Fruit fly (Drosophila melanogaster) whole organism, embryonic: ENCODE results near the gene Leash.

Source experiments
- Adf1 ChIP-seq: fragments of 200-800 bp; sonication (Bioruptor generic); IDR thresholded peaks from 2 replicates; pipeline ENCODE4 v1.3.6; 2022; ENCODE audit warnings: missing biosample characterization, missing genetic modification characterization
- CG11723 ChIP-seq: fragments of 200-800 bp; sonication (Bioruptor generic); optimal IDR thresholded peaks from 2 replicates; lab custom pipeline; 2017; ENCODE audit warnings: missing biosample characterization, mild to moderate bottlenecking, missing genetic modification characterization
- CG1233 ChIP-seq: fragments of 200-800 bp; sonication (Bioruptor generic); optimal IDR thresholded peaks from 4 replicates; lab custom pipeline; 2018; ENCODE audit warnings: missing biosample characterization, mild to moderate bottlenecking, missing genetic modification characterization
- CG18011 ChIP-seq: fragments of 200-800 bp; sonication (Bioruptor generic); optimal IDR thresholded peaks from 2 replicates; lab custom pipeline; 2017; ENCODE audit warnings: missing biosample characterization, missing genetic modification characterization, mild to moderate bottlenecking, moderate library complexity, missing genotype
- CG3163 ChIP-seq: fragments of 200-800 bp; sonication (Bioruptor generic); optimal IDR thresholded peaks from 3 replicates; lab custom pipeline; 2016; ENCODE audit warnings: missing biosample characterization, missing genetic modification characterization
- CG32772 ChIP-seq: fragments of 200-800 bp; sonication (Bioruptor generic); IDR thresholded peaks from 2 replicates; pipeline ENCODE4 v1.3.6; 2022; ENCODE audit warnings: missing biosample characterization, missing genetic modification characterization
- CG34224 ChIP-seq: fragments of 200-800 bp; sonication (Bioruptor generic); IDR thresholded peaks from 3 replicates; pipeline ENCODE4 v1.3.6; 2022; ENCODE audit warnings: missing biosample characterization, missing genetic modification characterization; ENCODE audit not compliant: partially characterized antibody
- CG34422 ChIP-seq: fragments of 200-800 bp; sonication (Bioruptor generic); IDR thresholded peaks from 3 replicates; pipeline ENCODE4 v1.3.6; 2022; ENCODE audit warnings: missing biosample characterization, missing genetic modification characterization
- CG6791 ChIP-seq: fragments of 200-800 bp; sonication (Bioruptor generic); IDR thresholded peaks from 3 replicates; pipeline ENCODE4 v1.3.6; 2022; ENCODE audit warnings: missing biosample characterization, missing genetic modification characterization; ENCODE audit not compliant: partially characterized antibody
- CG7987 ChIP-seq: fragments of 200-800 bp; sonication (Bioruptor generic); optimal IDR thresholded peaks from 2 replicates; lab custom pipeline; 2018; ENCODE audit warnings: missing biosample characterization, mild to moderate bottlenecking, missing genetic modification characterization, moderate library complexity
- CG9932 ChIP-seq: fragments of 200-800 bp; sonication (Bioruptor generic); IDR thresholded peaks from 2 replicates; pipeline ENCODE4 v1.3.6; 2022; ENCODE audit warnings: missing biosample characterization, missing genetic modification characterization
- CTCF ChIP-seq: fragments of 200-800 bp; sonication (Bioruptor generic); optimal IDR thresholded peaks from 2 replicates; lab custom pipeline; 2017; ENCODE audit warnings: missing biosample characterization, mild to moderate bottlenecking, missing genetic modification characterization, moderate library complexity
- Ets65A ChIP-seq: fragments of 200-800 bp; sonication (Bioruptor generic); peaks from one replicate; lab custom pipeline; 2016; ENCODE audit warnings: missing biosample characterization, missing genetic modification characterization
- Ets97D ChIP-seq: fragments of 200-800 bp; sonication (Bioruptor generic); optimal IDR thresholded peaks from 3 replicates; lab custom pipeline; 2016; ENCODE audit warnings: missing biosample characterization, missing genetic modification characterization
- Hmr ChIP-seq: fragments of 200-800 bp; sonication (Bioruptor generic); optimal IDR thresholded peaks from 3 replicates; lab custom pipeline; 2017; ENCODE audit warnings: mild to moderate bottlenecking, missing biosample characterization, missing genetic modification reagents, missing genetic modification characterization
- Hmx ChIP-seq: fragments of 200-800 bp; sonication (Bioruptor generic); optimal IDR thresholded peaks from 2 replicates; lab custom pipeline; 2016; ENCODE audit warnings: missing biosample characterization, missing genetic modification characterization
- Lpt ChIP-seq: fragments of >200 bp; optimal IDR thresholded peaks from 2 replicates; lab custom pipeline; 2018; ENCODE audit warnings: missing biosample characterization, missing genetic modification characterization
- NfI ChIP-seq: fragments of 200-800 bp; sonication (Bioruptor generic); optimal IDR thresholded peaks from 3 replicates; lab custom pipeline; 2018; ENCODE audit warnings: missing biosample characterization, mild to moderate bottlenecking, missing genetic modification characterization, moderate library complexity
- Oaz ChIP-seq: fragments of 200-800 bp; sonication (Bioruptor generic); IDR thresholded peaks from 2 replicates; pipeline ENCODE4 v1.3.6; 2022; ENCODE audit warnings: missing biosample characterization, missing genetic modification characterization
- ase ChIP-seq: fragments of 200-800 bp; sonication (Bioruptor generic); IDR thresholded peaks from 3 replicates; pipeline ENCODE4 v1.3.6; 2022; ENCODE audit warnings: missing biosample characterization, missing genetic modification characterization
- bcd ChIP-seq: fragments of 200-800 bp; sonication (Bioruptor generic); optimal IDR thresholded peaks from 2 replicates; lab custom pipeline; 2017; ENCODE audit warnings: missing biosample characterization, mild to moderate bottlenecking, missing genetic modification characterization
- bigmax ChIP-seq: fragments of 200-800 bp; sonication (Bioruptor generic); optimal IDR thresholded peaks from 2 replicates; lab custom pipeline; 2018; ENCODE audit warnings: missing biosample characterization, mild to moderate bottlenecking, missing genetic modification characterization
- dmrt99B ChIP-seq: fragments of 200-800 bp; sonication (Bioruptor generic); optimal IDR thresholded peaks from 2 replicates; lab custom pipeline; 2018; ENCODE audit warnings: missing biosample characterization, mild to moderate bottlenecking, missing genetic modification characterization, moderate library complexity
- gfzf ChIP-seq: fragments of 200-800 bp; sonication (Bioruptor generic); optimal IDR thresholded peaks from 2 replicates; lab custom pipeline; 2016; ENCODE audit warnings: missing biosample characterization, mild to moderate bottlenecking, missing genetic modification characterization, moderate library complexity
- gt ChIP-seq: fragments of 200-800 bp; sonication (Bioruptor generic); IDR thresholded peaks from 2 replicates; pipeline ENCODE4 v1.3.6; 2022; ENCODE audit warnings: missing biosample characterization, missing genetic modification characterization
- h ChIP-seq: fragments of >200 bp; optimal IDR thresholded peaks from 2 replicates; lab custom pipeline; 2017
- hbn ChIP-seq: fragments of 200-800 bp; sonication (Bioruptor generic); IDR thresholded peaks from 2 replicates; pipeline ENCODE4 v1.3.6; 2022; ENCODE audit warnings: missing biosample characterization, missing genetic modification characterization; ENCODE audit not compliant: partially characterized antibody
- jing ChIP-seq: fragments of 200-800 bp; sonication (Bioruptor generic); optimal IDR thresholded peaks from 2 replicates; lab custom pipeline; 2018; ENCODE audit warnings: missing biosample characterization, mild to moderate bottlenecking, missing genetic modification characterization
- maf-S ChIP-seq: fragments of 200-800 bp; sonication (Bioruptor generic); optimal IDR thresholded peaks from 2 replicates; lab custom pipeline; 2016; ENCODE audit warnings: missing biosample characterization, missing genetic modification characterization
- nerfin-1 ChIP-seq: fragments of 200-800 bp; sonication (Bioruptor generic); optimal IDR thresholded peaks from 3 replicates; lab custom pipeline; 2019; ENCODE audit warnings: missing biosample characterization, mild to moderate bottlenecking, missing genetic modification characterization, moderate library complexity
- nerfin-2 ChIP-seq: fragments of 200-800 bp; sonication (Bioruptor generic); IDR thresholded peaks from 2 replicates; pipeline ENCODE4 v1.3.6; 2022; ENCODE audit warnings: missing biosample characterization, missing genetic modification characterization; ENCODE audit not compliant: partially characterized antibody
- pita ChIP-seq: fragments of 200-800 bp; sonication (Bioruptor generic); optimal IDR thresholded peaks from 2 replicates; lab custom pipeline; 2017; ENCODE audit warnings: missing biosample characterization, mild to moderate bottlenecking, missing genetic modification characterization
- pzg ChIP-seq: fragments of 200-800 bp; sonication (Bioruptor generic); optimal IDR thresholded peaks from 3 replicates; lab custom pipeline; 2018; ENCODE audit warnings: missing biosample characterization, mild to moderate bottlenecking, missing genetic modification characterization, moderate library complexity
- unpg ChIP-seq: fragments of 200-800 bp; sonication (Bioruptor generic); optimal IDR thresholded peaks from 3 replicates; lab custom pipeline; 2018; ENCODE audit warnings: missing biosample characterization, mild to moderate bottlenecking, missing genetic modification characterization, moderate library complexity
- zf30C ChIP-seq: fragments of 200-800 bp; sonication (Bioruptor generic); optimal IDR thresholded peaks from 3 replicates; lab custom pipeline; 2018; ENCODE audit warnings: missing biosample characterization, mild to moderate bottlenecking, missing genetic modification characterization

Gene Leash

dm6 chr3R:10893327-10893726, 8.0 kb downstream of the Leash start, which contains the start of gene CG6621 (continued):
- peak; percentile 90 for TF ChIP-seq Ets97D (GFP tag; lab: Kevin White, UChicago)
- peak; percentile 52; the same call in 1 of the 3 replicates for TF ChIP-seq CG34224
- TF ChIP-seq bigmax, result peak; percentile 10
- TF ChIP-seq pzg (GFP tag; lab: Kevin White, UChicago), result peak; percentile 98
- 0 out of 2 replicates have a peak, but pooled peaks have one; percentile 33 for TF ChIP-seq hbn
- TF ChIP-seq bcd, result peak; percentile 9
- TF ChIP-seq h (lab: Kevin White, UChicago), result no peak
- peak; percentile 11 for TF ChIP-seq CG3163 (GFP tag; lab: Kevin White, UChicago)
- no peak for TF ChIP-seq Adf1 (GFP tag; lab: Robert Waterston, UW)
- TF ChIP-seq Lpt (GFP tag; lab: Kevin White, UChicago), result no peak
- TF ChIP-seq maf-S (GFP tag; lab: Kevin White, UChicago), result no peak
- peak; percentile 86 for TF ChIP-seq pita (GFP tag; lab: Kevin White, UChicago)
- peak; percentile 84 for TF ChIP-seq Ets65A (GFP tag; lab: Kevin White, UChicago)
- no peak for TF ChIP-seq ase (GFP tag; lab: Robert Waterston, UW)
- TF ChIP-seq dmrt99B (tag; lab: Kevin White, UChicago), result no peak
- peak; percentile 98 for TF ChIP-seq gfzf (GFP tag; lab: Kevin White, UChicago)
- TF ChIP-seq CG9932 (GFP tag; lab: Robert Waterston, UW), result peak; percentile 48; the same call in 1 of the 2 replicates
- TF ChIP-seq CG32772 (GFP tag; lab: Robert Waterston, UW), result no peak
- TF ChIP-seq CG11723 (GFP tag; lab: Kevin White, UChicago), result no peak
- peak; percentile 69 for TF ChIP-seq Hmr (GFP tag; lab: Kevin White, UChicago)
- no peak for TF ChIP-seq NfI (GFP tag; lab: Kevin White, UChicago)
- TF ChIP-seq nerfin-1, result peak; percentile 2
- TF ChIP-seq zf30C (GFP tag; lab: Kevin White, UChicago), result no peak
- peak; percentile 35; the same call in 1 of the 2 replicates for TF ChIP-seq nerfin-2
- no peak for TF ChIP-seq unpg
- no peak for TF ChIP-seq CG1233 (GFP tag; lab: Kevin White, UChicago)
- TF ChIP-seq CG6791 (GFP tag; lab: Robert Waterston, UW), result peak; percentile 67; the same call in 2 of the 3 replicates
- TF ChIP-seq CG18011 (GFP tag; lab: Kevin White, UChicago), result no peak
- TF ChIP-seq gt (GFP tag; lab: Robert Waterston, UW), result no peak
- no peak for TF ChIP-seq Hmx
- TF ChIP-seq CG7987 (GFP tag; lab: Kevin White, UChicago), result no peak
- TF ChIP-seq Oaz, result no peak
- TF ChIP-seq CG34422 (GFP tag; lab: Robert Waterston, UW), result peak; percentile 43; the same call in 2 of the 3 replicates
- TF ChIP-seq jing (GFP tag; lab: Kevin White, UChicago), result no peak
- TF ChIP-seq CTCF (GFP tag; lab: Kevin White, UChicago), result peak; percentile 66
